Worm (Caenorhabditis elegans) whole organism, L2 larva: ENCODE data around the gene F44E2.8.

ENCODE experiments used
- C34F6.9 ChIP-seq: fragments of 150-350 bp; optimal IDR thresholded peaks from 2 replicates; lab custom pipeline; 2014; ENCODE audit warnings: missing biosample characterization, missing genetic modification characterization
- R02D3.7 ChIP-seq: fragments of 150-350 bp; optimal IDR thresholded peaks from 2 replicates; lab custom pipeline; 2014; ENCODE audit warnings: missing biosample characterization, missing genetic modification characterization
- Y55F3AM.14 ChIP-seq: fragments of 200-800 bp; sonication (Bioruptor generic); optimal IDR thresholded peaks from 2 replicates; lab custom pipeline; 2018; ENCODE audit warnings: mild to moderate bottlenecking, missing genetic modification characterization, missing compliant biosample characterization
- ZK546.5 ChIP-seq: sonication (generic microtip); optimal IDR thresholded peaks from 2 replicates; lab custom pipeline; 2017; ENCODE audit warnings: missing biosample characterization, missing genetic modification characterization
- alr-1 ChIP-seq: fragments of 150-350 bp; optimal IDR thresholded peaks from 2 replicates; lab custom pipeline; 2014; ENCODE audit warnings: missing biosample characterization, missing genetic modification characterization
- aly-2 ChIP-seq: fragments of 150-350 bp; optimal IDR thresholded peaks from 2 replicates; lab custom pipeline; 2014; ENCODE audit warnings: missing biosample characterization, missing genetic modification characterization
- ama-1 ChIP-seq: fragments of 150-350 bp; optimal IDR thresholded peaks from 2 replicates; lab custom pipeline; 2018; ENCODE audit warnings: inconsistent platforms
- blmp-1 ChIP-seq: sonication (generic microtip); optimal IDR thresholded peaks from 2 replicates; lab custom pipeline; 2017; ENCODE audit warnings: missing genetic modification characterization, mild to moderate bottlenecking, missing compliant biosample characterization, antibody characterized with exemption, moderate library complexity; ENCODE audit not compliant: insufficient read depth
- ceh-16 ChIP-seq: fragments of 150-350 bp; optimal IDR thresholded peaks from 2 replicates; lab custom pipeline; 2014; ENCODE audit warnings: missing biosample characterization, missing genetic modification characterization
- ceh-82 ChIP-seq: fragments of 150-350 bp; optimal IDR thresholded peaks from 2 replicates; lab custom pipeline; 2014; ENCODE audit warnings: missing biosample characterization, missing genetic modification characterization
- crh-2 ChIP-seq: sonication (generic microtip); optimal IDR thresholded peaks from 2 replicates; lab custom pipeline; 2017; ENCODE audit warnings: missing biosample characterization, missing genetic modification characterization
- dmd-4 ChIP-seq: sonication (generic microtip); optimal IDR thresholded peaks from 2 replicates; lab custom pipeline; 2017; ENCODE audit warnings: missing biosample characterization, missing genetic modification characterization
- egl-27 ChIP-seq: sonication (generic microtip); optimal IDR thresholded peaks from 3 replicates; lab custom pipeline; 2017; ENCODE audit warnings: missing biosample characterization, missing genetic modification reagents, missing genetic modification characterization
- elt-1 ChIP-seq: fragments of 150-350 bp; optimal IDR thresholded peaks from 2 replicates; lab custom pipeline; 2014; ENCODE audit warnings: missing biosample characterization, missing genetic modification characterization
- elt-3 ChIP-seq: sonication (generic microtip); optimal IDR thresholded peaks from 2 replicates; lab custom pipeline; 2017; ENCODE audit warnings: missing biosample characterization, missing genetic modification characterization
- fos-1 ChIP-seq: fragments of 150-350 bp; optimal IDR thresholded peaks from 2 replicates; lab custom pipeline; 2014; ENCODE audit warnings: missing biosample characterization, missing genetic modification characterization
- gmeb-1 ChIP-seq: fragments of 150-350 bp; optimal IDR thresholded peaks from 2 replicates; lab custom pipeline; 2014; ENCODE audit warnings: missing biosample characterization, missing genetic modification characterization
- lin-11 ChIP-seq: fragments of 150-350 bp; sonication (generic microtip); optimal IDR thresholded peaks from 2 replicates; lab custom pipeline; 2014; ENCODE audit warnings: missing biosample characterization, missing genetic modification characterization, inconsistent platforms, mixed read lengths
- lin-13 ChIP-seq: fragments of 150-350 bp; optimal IDR thresholded peaks from 2 replicates; lab custom pipeline; 2014; ENCODE audit warnings: missing biosample characterization, missing genetic modification reagents, missing genetic modification characterization
- lin-39 ChIP-seq: fragments of 150-350 bp; optimal IDR thresholded peaks from 2 replicates; lab custom pipeline; 2014; ENCODE audit warnings: missing biosample characterization, missing genetic modification reagents, missing genetic modification characterization
- lsy-2 ChIP-seq, 2 experiments: fragments of 150-350 bp in 1 of 2; sonication (generic microtip) in 1 of 2; optimal IDR thresholded peaks; 2 replicates each; lab custom pipeline; 2014 to 2017; ENCODE audit warnings: missing biosample characterization in 2 of 2, missing genetic modification characterization in 2 of 2
- mbf-1 ChIP-seq: sonication (generic microtip); optimal IDR thresholded peaks from 2 replicates; lab custom pipeline; 2017; ENCODE audit warnings: missing biosample characterization, missing genetic modification characterization
- mdl-1 ChIP-seq, 2 experiments: fragments of 150-350 bp in 1 of 2; sonication (generic microtip) in 1 of 2; optimal IDR thresholded peaks; 2 replicates each; lab custom pipeline; 2017; ENCODE audit warnings: missing biosample characterization in 2 of 2, missing genetic modification characterization in 2 of 2
- nhr-10 ChIP-seq: sonication (generic microtip); optimal IDR thresholded peaks from 2 replicates; lab custom pipeline; 2017; ENCODE audit warnings: missing biosample characterization, missing genetic modification characterization
- nhr-11 ChIP-seq: fragments of 150-350 bp; optimal IDR thresholded peaks from 2 replicates; lab custom pipeline; 2014; ENCODE audit warnings: missing biosample characterization, missing genetic modification characterization
- nhr-12 ChIP-seq: fragments of 150-350 bp; optimal IDR thresholded peaks from 2 replicates; lab custom pipeline; 2014; ENCODE audit warnings: missing biosample characterization, missing genetic modification characterization
- nhr-129 ChIP-seq: fragments of 150-350 bp; optimal IDR thresholded peaks from 2 replicates; lab custom pipeline; 2014; ENCODE audit warnings: missing biosample characterization, missing genetic modification characterization
- nhr-21 ChIP-seq: fragments of 150-350 bp; optimal IDR thresholded peaks from 2 replicates; lab custom pipeline; 2014; ENCODE audit warnings: missing biosample characterization, missing genetic modification characterization
- nhr-23 ChIP-seq: fragments of 150-350 bp; optimal IDR thresholded peaks from 2 replicates; lab custom pipeline; 2014; ENCODE audit warnings: missing biosample characterization, missing genetic modification reagents, missing genetic modification characterization
- nhr-237 ChIP-seq: fragments of 150-350 bp; optimal IDR thresholded peaks from 2 replicates; lab custom pipeline; 2014; ENCODE audit warnings: missing biosample characterization, missing genetic modification characterization
- nhr-25 ChIP-seq: fragments of 150-350 bp; sonication (generic microtip); optimal IDR thresholded peaks from 3 replicates; lab custom pipeline; 2014; ENCODE audit warnings: missing biosample characterization, missing genetic modification characterization
- nhr-6 ChIP-seq: fragments of 150-350 bp; optimal IDR thresholded peaks from 2 replicates; lab custom pipeline; 2014; ENCODE audit warnings: missing biosample characterization, missing genetic modification characterization
- nhr-77 ChIP-seq: fragments of 150-350 bp; optimal IDR thresholded peaks from 2 replicates; lab custom pipeline; 2014; ENCODE audit warnings: missing biosample characterization, missing genetic modification characterization
- peb-1 ChIP-seq: fragments of 150-350 bp; optimal IDR thresholded peaks from 2 replicates; lab custom pipeline; 2014; ENCODE audit warnings: missing biosample characterization, missing genetic modification characterization
- sem-4 ChIP-seq: fragments of 150-350 bp; optimal IDR thresholded peaks from 2 replicates; lab custom pipeline; 2014; ENCODE audit warnings: missing biosample characterization, missing genetic modification reagents, missing genetic modification characterization
- skn-1 ChIP-seq: sonication (generic microtip); optimal IDR thresholded peaks from 2 replicates; lab custom pipeline; 2017; ENCODE audit warnings: missing biosample characterization, missing genetic modification characterization
- sma-3 ChIP-seq: sonication (generic microtip); optimal IDR thresholded peaks from 2 replicates; lab custom pipeline; 2016; ENCODE audit warnings: missing genetic modification reagents, missing genetic modification characterization, missing compliant biosample characterization
- sma-9 ChIP-seq, 2 experiments: fragments of 150-350 bp in 1 of 2; sonication (generic microtip) in 1 of 2; optimal IDR thresholded peaks; 2 replicates each; lab custom pipeline; 2014 to 2016; ENCODE audit warnings: missing genetic modification characterization in 2 of 2, mild to moderate bottlenecking in 1 of 2, missing biosample characterization in 1 of 2, missing compliant biosample characterization in 1 of 2, missing genetic modification reagents in 1 of 2, moderate library complexity in 1 of 2
- snpc-4 ChIP-seq: fragments of 150-350 bp; optimal IDR thresholded peaks from 2 replicates; lab custom pipeline; 2014; ENCODE audit warnings: missing biosample characterization, missing genetic modification characterization
- unc-39 ChIP-seq: fragments of 150-350 bp; optimal IDR thresholded peaks from 2 replicates; lab custom pipeline; 2014; ENCODE audit warnings: missing biosample characterization, missing genetic modification characterization
- unc-55 ChIP-seq: fragments of 150-350 bp; sonication (generic microtip); optimal IDR thresholded peaks from 3 replicates; lab custom pipeline; 2014; ENCODE audit warnings: missing biosample characterization, missing genetic modification reagents, missing genetic modification characterization
- unc-62 ChIP-seq: fragments of 150-350 bp; optimal IDR thresholded peaks from 2 replicates; lab custom pipeline; 2014; ENCODE audit warnings: missing biosample characterization, missing genetic modification reagents, missing genetic modification characterization
- zag-1 ChIP-seq: fragments of 150-350 bp; optimal IDR thresholded peaks from 2 replicates; lab custom pipeline; 2014; ENCODE audit warnings: missing biosample characterization, missing genetic modification characterization
- ztf-1 ChIP-seq: fragments of 200-800 bp; sonication (Bioruptor generic); conservative IDR thresholded peaks from 2 replicates; pipeline ENCODE4 v1.3.6; 2022; ENCODE audit warnings: missing genetic modification characterization, missing compliant biosample characterization
- ztf-11 ChIP-seq: sonication (generic microtip); optimal IDR thresholded peaks from 2 replicates; lab custom pipeline; 2017; ENCODE audit warnings: missing biosample characterization, missing genetic modification characterization
- ztf-4 ChIP-seq: fragments of 150-350 bp; optimal IDR thresholded peaks from 2 replicates; lab custom pipeline; 2014; ENCODE audit warnings: missing biosample characterization, missing genetic modification characterization

The F44E2.8 gene

DNA sequence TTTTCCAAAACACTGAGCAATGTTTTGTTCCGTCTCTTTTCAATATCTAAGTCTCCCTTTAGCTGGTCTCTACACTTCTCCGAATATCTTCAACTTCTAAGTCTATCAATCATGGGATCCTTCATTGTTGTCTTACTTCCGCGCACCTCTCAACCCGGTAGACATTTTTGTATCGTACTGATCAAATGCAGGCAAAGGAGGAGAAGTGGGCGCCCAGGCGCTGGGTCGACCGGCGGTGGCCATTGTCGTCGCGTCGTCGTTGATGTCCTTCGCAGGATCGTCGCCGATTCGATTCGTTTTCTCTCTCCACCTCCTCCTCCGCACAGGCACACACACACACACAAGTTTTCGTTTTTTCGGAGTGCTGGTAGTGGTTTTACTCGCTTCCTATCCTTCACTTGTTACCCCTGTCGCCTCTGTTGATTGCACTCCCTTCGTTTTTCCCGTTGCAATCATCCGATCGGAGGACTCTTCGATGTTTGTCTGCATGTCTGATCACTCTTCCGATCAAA is 48.3 kb downstream of the F44E2.8 start:
- TF ChIP-seq mbf-1: no peak
- no peak for TF ChIP-seq alr-1 (tag; lab: Kevin White, UChicago)
- no peak for TF ChIP-seq sma-9 (GFP tag; optimal IDR thresholded peaks at IDR 0.05; lab: Kevin White, UChicago)
- TF ChIP-seq sma-9 (tag; optimal IDR thresholded peaks at IDR 0.05; lab: Kevin White, UChicago): no peak
- no peak for TF ChIP-seq nhr-21 (tag; lab: Kevin White, UChicago)
- no peak for TF ChIP-seq lin-11 (tag; lab: Kevin White, UChicago)
- TF ChIP-seq nhr-6 (tag; lab: Kevin White, UChicago): no peak
- TF ChIP-seq aly-2 (tag; lab: Kevin White, UChicago): no peak
- TF ChIP-seq ceh-16 (tag; lab: Kevin White, UChicago): no peak
- no peak for TF ChIP-seq snpc-4 (tag; lab: Kevin White, UChicago)

DNA sequence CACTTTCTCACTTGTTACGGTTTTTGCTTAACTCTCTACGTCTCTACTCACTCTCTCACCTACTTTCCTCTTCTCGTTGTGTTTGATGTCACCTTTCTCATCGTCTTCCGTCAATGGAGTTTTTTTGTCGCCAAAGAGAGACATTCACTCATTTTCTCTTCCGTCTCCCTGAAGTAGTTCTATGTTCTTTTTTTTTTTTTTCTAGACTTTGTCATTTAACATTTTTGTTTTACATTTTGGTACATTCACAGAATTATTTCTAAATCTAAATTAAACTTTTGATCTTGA is 48.9 kb downstream of the F44E2.8 start:
- peak; percentile 29 for TF ChIP-seq nhr-25 (tag; lab: Kevin White, UChicago)
- peak; percentile 10 for TF ChIP-seq sma-3 (GFP tag; lab: Kevin White, UChicago)
- TF ChIP-seq ztf-11 (tag; lab: Kevin White, UChicago): no peak

DNA sequence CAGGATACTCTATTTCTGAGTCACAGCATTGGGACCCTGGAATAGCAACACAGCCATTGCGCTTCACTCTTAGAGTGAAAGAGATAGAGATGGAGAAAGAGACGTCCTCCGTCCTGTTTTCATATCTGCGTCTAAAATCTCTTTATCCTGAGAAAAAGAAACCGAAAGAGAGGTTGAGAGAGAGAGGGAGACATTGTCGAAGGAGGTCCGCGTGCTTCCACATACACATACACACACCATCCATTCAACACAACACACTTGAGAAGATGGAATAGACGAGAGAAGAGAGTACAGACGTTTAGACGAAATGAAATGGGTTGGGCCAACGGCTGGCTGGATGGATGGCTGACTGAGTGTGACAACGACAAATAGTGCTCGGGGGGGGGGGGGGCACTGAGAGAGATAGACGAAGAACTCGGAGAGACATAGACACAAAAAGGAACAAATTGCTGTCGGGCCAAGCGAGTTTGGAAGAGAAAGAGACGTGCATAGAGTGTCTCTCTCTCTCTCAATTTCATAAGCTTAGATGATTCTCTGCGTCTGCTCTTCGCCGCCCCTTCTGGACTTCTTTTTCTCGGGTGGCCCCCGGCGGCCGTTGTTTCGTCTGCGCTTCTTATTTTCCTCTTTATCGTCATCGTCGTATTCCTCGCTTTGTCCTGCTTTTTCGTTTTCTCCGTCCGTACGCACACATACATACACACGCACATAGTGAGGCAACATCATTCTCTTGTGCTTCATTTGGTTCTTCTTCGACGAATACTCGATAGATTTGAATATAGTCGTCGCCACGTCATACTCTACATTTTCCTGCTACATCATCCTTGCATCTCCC is 49.5 kb downstream of the F44E2.8 start, which contains the start of gene F54F2.6:
F54F2.6 (minus strand) TSS at position 738 of the 832 bp plus-strand sequence.
- TF ChIP-seq mbf-1 (no peak), alr-1 (tag; lab: Kevin White, UChicago) (peak; percentile 90), ceh-82 (tag; lab: Kevin White, UChicago) (no peak), blmp-1 (tag; lab: Kevin White, UChicago) (peak; percentile 83), fos-1 (peak; percentile 54), lin-13 (GFP tag; lab: Kevin White, UChicago) (peak; percentile 82), peb-1 (no peak), nhr-6 (tag; lab: Kevin White, UChicago) (peak; percentile 96), nhr-11 (no peak), nhr-129 (tag; lab: Kevin White, UChicago) (peak; percentile 95), nhr-10 (tag; lab: Kevin White, UChicago) (no peak), crh-2 (tag; lab: Kevin White, UChicago) (peak; percentile 87), elt-3 (tag; lab: Kevin White, UChicago) (no peak), ztf-11 (tag; lab: Kevin White, UChicago) (peak; percentile 54), C34F6.9 (tag; lab: Kevin White, UChicago) (peak; percentile 96), unc-55 (peak; percentile 85), unc-39 (tag; lab: Kevin White, UChicago) (no peak), elt-1 (tag; lab: Kevin White, UChicago) (no peak), dmd-4 (tag; lab: Kevin White, UChicago) (no peak), Y55F3AM.14 (peak; percentile 95), sma-3 (GFP tag; lab: Kevin White, UChicago) (peak; percentile 31), mdl-1 (tag; optimal IDR thresholded peaks at IDR 0.05; lab: Kevin White, UChicago) (peak; percentile 85 to 98), lin-39 (peak; percentile 82), gmeb-1 (tag; lab: Kevin White, UChicago) (peak; percentile 64), unc-62 (peak; percentile 85), nhr-23 (tag; lab: Kevin White, UChicago) (no peak), sem-4 (tag; lab: Kevin White, UChicago) (peak; percentile 95), zag-1 (tag; lab: Kevin White, UChicago) (peak; percentile 92), skn-1 (no peak), nhr-21 (tag; lab: Kevin White, UChicago) (peak; percentile 90), ztf-4 (peak; percentile 89), lsy-2 (tag; optimal IDR thresholded peaks at IDR 0.05; lab: Kevin White, UChicago) (peak; percentile 59 to 92), egl-27 (tag; lab: Kevin White, UChicago) (peak; percentile 93), ztf-1 (GFP tag; lab: Robert Waterston, UW) (no peak), ZK546.5 (tag; lab: Kevin White, UChicago) (peak; percentile 1), ama-1 (lab: Kevin White, UChicago) (no peak), snpc-4 (tag; lab: Kevin White, UChicago) (peak; percentile 63), lin-11 (tag; lab: Kevin White, UChicago) (peak; percentile 65), aly-2 (tag; lab: Kevin White, UChicago) (no peak), nhr-25 (tag; lab: Kevin White, UChicago) (peak; percentile 81), sma-9 (GFP tag; optimal IDR thresholded peaks at IDR 0.05; lab: Kevin White, UChicago) (peak; percentile 96), sma-9 (tag; optimal IDR thresholded peaks at IDR 0.05; lab: Kevin White, UChicago) (no peak), nhr-12 (tag; lab: Kevin White, UChicago) (no peak), nhr-77 (tag; lab: Kevin White, UChicago) (no peak), R02D3.7 (no peak), ceh-16 (tag; lab: Kevin White, UChicago) (no peak), nhr-237 (tag; lab: Kevin White, UChicago) (peak; percentile 26)
